Worm (Caenorhabditis elegans) whole organism, L1 larva: ENCODE measurements around the gene C24H12.1.

Experiments
- C04F5.9 ChIP-seq: sonication (generic microtip); optimal IDR thresholded peaks from 2 replicates; lab custom pipeline; 2016; ENCODE audit warnings: missing genetic modification characterization, missing compliant biosample characterization
- C16A3.4 ChIP-seq: fragments of 150-350 bp; optimal IDR thresholded peaks from 2 replicates; lab custom pipeline; 2014; ENCODE audit warnings: missing biosample characterization, missing genetic modification characterization
- C34B4.2 ChIP-seq: sonication (generic microtip); optimal IDR thresholded peaks from 2 replicates; lab custom pipeline; 2017; ENCODE audit warnings: mild to moderate bottlenecking, missing genetic modification characterization, missing compliant biosample characterization
- F16B12.6 ChIP-seq: fragments of 150-350 bp; optimal IDR thresholded peaks from 2 replicates; lab custom pipeline; 2014; ENCODE audit warnings: missing biosample characterization, missing genetic modification characterization
- Y116A8C.19 ChIP-seq: sonication (generic microtip); optimal IDR thresholded peaks from 2 replicates; lab custom pipeline; 2016; ENCODE audit warnings: missing compliant biosample characterization, missing genetic modification characterization, borderline replicate concordance
- alr-1 ChIP-seq: fragments of 200-800 bp; sonication (Bioruptor generic); optimal IDR thresholded peaks from 2 replicates; lab custom pipeline; 2018; ENCODE audit warnings: borderline replicate concordance, mild to moderate bottlenecking, missing genetic modification characterization, missing compliant biosample characterization
- blmp-1 ChIP-seq: fragments of 150-350 bp; optimal IDR thresholded peaks from 2 replicates; lab custom pipeline; 2014; ENCODE audit warnings: missing biosample characterization, missing genetic modification characterization
- ceh-63 ChIP-seq: fragments of 200-800 bp; sonication (Bioruptor generic); optimal IDR thresholded peaks from 2 replicates; lab custom pipeline; 2018; ENCODE audit warnings: mild to moderate bottlenecking, missing genetic modification characterization, missing compliant biosample characterization
- ceh-88 ChIP-seq: fragments of 200-800 bp; sonication (Bioruptor generic); IDR thresholded peaks from 2 replicates; pipeline ENCODE4 v1.3.6; 2022; ENCODE audit warnings: missing genetic modification characterization, missing compliant biosample characterization
- ceh-90 ChIP-seq: sonication (generic microtip); optimal IDR thresholded peaks from 2 replicates; lab custom pipeline; 2016; ENCODE audit warnings: missing genetic modification characterization, missing compliant biosample characterization
- ces-1 ChIP-seq: fragments of 150-350 bp; optimal IDR thresholded peaks from 2 replicates; lab custom pipeline; 2014; ENCODE audit warnings: missing biosample characterization, missing genetic modification reagents, missing genetic modification characterization
- dpl-1 ChIP-seq, 3 experiments: fragments of 150-350 bp in 2 of 3; sonication (generic microtip) in 1 of 3; optimal IDR thresholded peaks; 2 replicates each; lab custom pipeline; 2014 to 2017; ENCODE audit warnings: missing biosample characterization in 3 of 3, missing genetic modification characterization in 3 of 3, missing genetic modification reagents in 3 of 3
- efl-1 ChIP-seq, 4 experiments: fragments of 150-350 bp; optimal IDR thresholded peaks in 3 of 4; peaks in 1 of 4; 1 replicate in 1 of 4; 2 replicates in 3 of 4; lab custom pipeline; 2014; ENCODE audit warnings: missing biosample characterization in 2 of 4, missing genetic modification characterization in 2 of 4, missing genetic modification reagents in 2 of 4
- egl-13 ChIP-seq: sonication (generic microtip); optimal IDR thresholded peaks from 2 replicates; lab custom pipeline; 2016; ENCODE audit warnings: missing genotype, missing genetic modification reagents, missing genetic modification characterization, missing compliant biosample characterization
- fkh-8 ChIP-seq: sonication (generic microtip); optimal IDR thresholded peaks from 2 replicates; lab custom pipeline; 2016; ENCODE audit warnings: mild to moderate bottlenecking, missing genetic modification characterization, missing compliant biosample characterization
- fos-1 ChIP-seq: fragments of 150-350 bp; optimal IDR thresholded peaks from 2 replicates; lab custom pipeline; 2014; ENCODE audit warnings: missing biosample characterization, missing genetic modification characterization
- grh-1 ChIP-seq: fragments of 200-800 bp; sonication (Bioruptor generic); IDR thresholded peaks from 2 replicates; pipeline ENCODE4 v1.3.6; 2022; ENCODE audit warnings: missing genetic modification reagents, missing genetic modification characterization, missing compliant biosample characterization
- hlh-17 ChIP-seq: fragments of 200-800 bp; sonication (Bioruptor generic); optimal IDR thresholded peaks from 2 replicates; lab custom pipeline; 2018; ENCODE audit warnings: missing genetic modification characterization, mild to moderate bottlenecking, missing compliant biosample characterization, moderate library complexity, borderline replicate concordance
- hpl-2 ChIP-seq: fragments of 150-350 bp; optimal IDR thresholded peaks from 2 replicates; lab custom pipeline; 2014; ENCODE audit warnings: missing biosample characterization, missing genetic modification reagents, missing genetic modification characterization
- irx-1 ChIP-seq: sonication (generic microtip); optimal IDR thresholded peaks from 2 replicates; lab custom pipeline; 2016; ENCODE audit warnings: missing genetic modification characterization, missing compliant biosample characterization
- isw-1 ChIP-seq: fragments of 200-800 bp; sonication (Bioruptor generic); IDR thresholded peaks from 2 replicates; pipeline ENCODE4 v1.3.6; 2022; ENCODE audit warnings: missing genetic modification characterization, missing compliant biosample characterization
- jun-1 ChIP-seq: fragments of 150-350 bp; optimal IDR thresholded peaks from 2 replicates; lab custom pipeline; 2014; ENCODE audit warnings: missing biosample characterization, missing genetic modification reagents, missing genetic modification characterization
- lin-13 ChIP-seq: fragments of 150-350 bp; optimal IDR thresholded peaks from 2 replicates; lab custom pipeline; 2014; ENCODE audit warnings: missing biosample characterization, missing genetic modification reagents, missing genetic modification characterization
- lin-35 ChIP-seq, 2 experiments: fragments of 150-350 bp; optimal IDR thresholded peaks; 2 replicates each; lab custom pipeline; 2014; ENCODE audit warnings: missing biosample characterization in 2 of 2, missing genetic modification characterization in 2 of 2, missing genetic modification reagents in 2 of 2
- lin-39 ChIP-seq: fragments of 150-350 bp; optimal IDR thresholded peaks from 2 replicates; lab custom pipeline; 2014; ENCODE audit warnings: missing biosample characterization, missing genetic modification reagents, missing genetic modification characterization
- lsy-2 ChIP-seq, 2 experiments: fragments of 150-350 bp; optimal IDR thresholded peaks; 2 replicates each; lab custom pipeline; 2014; ENCODE audit warnings: missing biosample characterization in 2 of 2, missing genetic modification characterization in 2 of 2
- mab-9 ChIP-seq: fragments of 200-800 bp; sonication (Bioruptor generic); IDR thresholded peaks from 2 replicates; pipeline ENCODE4 v1.3.6; 2022; ENCODE audit warnings: missing genetic modification reagents, missing genetic modification characterization, missing compliant biosample characterization
- mdl-1 ChIP-seq, 2 experiments: fragments of 150-350 bp; optimal IDR thresholded peaks; 2 replicates each; lab custom pipeline; 2014 to 2017; ENCODE audit warnings: missing biosample characterization in 2 of 2, missing genetic modification characterization in 2 of 2, inconsistent platforms in 1 of 2
- mef-2 ChIP-seq: fragments of 150-350 bp; optimal IDR thresholded peaks from 2 replicates; lab custom pipeline; 2014; ENCODE audit warnings: missing biosample characterization, missing genetic modification characterization
- mep-1 ChIP-seq: fragments of 150-350 bp; optimal IDR thresholded peaks from 2 replicates; lab custom pipeline; 2014; ENCODE audit warnings: missing biosample characterization, missing genetic modification characterization
- nhr-19 ChIP-seq: fragments of 200-800 bp; sonication (Bioruptor generic); conservative IDR thresholded peaks from 2 replicates; pipeline ENCODE4 v1.3.6; 2022; ENCODE audit warnings: missing genetic modification characterization, missing compliant biosample characterization
- nhr-20 ChIP-seq: sonication (generic microtip); optimal IDR thresholded peaks from 2 replicates; lab custom pipeline; 2016; ENCODE audit warnings: mild to moderate bottlenecking, missing genetic modification characterization, missing compliant biosample characterization
- nhr-237 ChIP-seq: fragments of 150-350 bp; optimal IDR thresholded peaks from 2 replicates; lab custom pipeline; 2014; ENCODE audit warnings: missing biosample characterization, missing genetic modification characterization
- nhr-47 ChIP-seq: sonication (generic microtip); optimal IDR thresholded peaks from 2 replicates; lab custom pipeline; 2016; ENCODE audit warnings: mild to moderate bottlenecking, missing genetic modification characterization, moderate library complexity, missing compliant biosample characterization
- nhr-71 ChIP-seq: sonication (generic microtip); optimal IDR thresholded peaks from 2 replicates; lab custom pipeline; 2016; ENCODE audit warnings: mild to moderate bottlenecking, missing genetic modification characterization, moderate library complexity, missing compliant biosample characterization
- nhr-84 ChIP-seq: sonication (generic microtip); optimal IDR thresholded peaks from 2 replicates; lab custom pipeline; 2017; ENCODE audit warnings: missing biosample characterization, missing genetic modification characterization
- nhr-85 ChIP-seq: sonication (generic microtip); peaks from one replicate; lab custom pipeline; 2016; ENCODE audit warnings: missing genetic modification characterization, inconsistent platforms, missing compliant biosample characterization
- nhr-90 ChIP-seq: sonication (generic microtip); optimal IDR thresholded peaks from 2 replicates; lab custom pipeline; 2016; ENCODE audit warnings: mild to moderate bottlenecking, missing genetic modification characterization, missing compliant biosample characterization; ENCODE audit not compliant: poor library complexity
- pax-3 ChIP-seq: fragments of 200-800 bp; sonication (Bioruptor generic); optimal IDR thresholded peaks from 2 replicates; lab custom pipeline; 2018; ENCODE audit warnings: mild to moderate bottlenecking, missing genetic modification characterization, moderate library complexity, missing compliant biosample characterization
- pqm-1 ChIP-seq: sonication (generic microtip); optimal IDR thresholded peaks from 3 replicates; lab custom pipeline; 2017; ENCODE audit warnings: missing biosample characterization, missing genetic modification characterization
- rnt-1 ChIP-seq: sonication (generic microtip); optimal IDR thresholded peaks from 2 replicates; lab custom pipeline; 2016; ENCODE audit warnings: mild to moderate bottlenecking, missing genetic modification characterization, moderate library complexity, missing compliant biosample characterization
- snu-23 ChIP-seq: sonication (generic microtip); optimal IDR thresholded peaks from 2 replicates; lab custom pipeline; 2016; ENCODE audit warnings: missing genetic modification characterization, missing compliant biosample characterization
- sox-4 ChIP-seq: sonication (generic microtip); optimal IDR thresholded peaks from 2 replicates; lab custom pipeline; 2016; ENCODE audit warnings: missing genetic modification characterization, missing compliant biosample characterization
- sup-37 ChIP-seq: fragments of 200-800 bp; sonication (Bioruptor generic); optimal IDR thresholded peaks from 2 replicates; lab custom pipeline; 2018; ENCODE audit warnings: mild to moderate bottlenecking, missing genetic modification characterization, missing compliant biosample characterization
- swsn-7 ChIP-seq: sonication (generic microtip); optimal IDR thresholded peaks from 2 replicates; lab custom pipeline; 2016; ENCODE audit warnings: missing genetic modification characterization, missing compliant biosample characterization
- unc-130 ChIP-seq: fragments of 150-350 bp; optimal IDR thresholded peaks from 2 replicates; lab custom pipeline; 2017; ENCODE audit warnings: missing biosample characterization, missing genetic modification characterization, inconsistent platforms
- unc-86 ChIP-seq: sonication (generic microtip); optimal IDR thresholded peaks from 2 replicates; lab custom pipeline; 2016; ENCODE audit warnings: missing genetic modification characterization, missing compliant biosample characterization
- vab-15 ChIP-seq: sonication (generic microtip); optimal IDR thresholded peaks from 2 replicates; lab custom pipeline; 2017; ENCODE audit warnings: missing genotype, mild to moderate bottlenecking, missing genetic modification characterization, missing compliant biosample characterization
- xbp-1 ChIP-seq: sonication (generic microtip); optimal IDR thresholded peaks from 2 replicates; lab custom pipeline; 2016; ENCODE audit warnings: missing genetic modification characterization, missing compliant biosample characterization
- zag-1 ChIP-seq: fragments of 150-350 bp; optimal IDR thresholded peaks from 2 replicates; lab custom pipeline; 2014; ENCODE audit warnings: missing biosample characterization, missing genetic modification characterization

The C24H12.1 gene

DNA sequence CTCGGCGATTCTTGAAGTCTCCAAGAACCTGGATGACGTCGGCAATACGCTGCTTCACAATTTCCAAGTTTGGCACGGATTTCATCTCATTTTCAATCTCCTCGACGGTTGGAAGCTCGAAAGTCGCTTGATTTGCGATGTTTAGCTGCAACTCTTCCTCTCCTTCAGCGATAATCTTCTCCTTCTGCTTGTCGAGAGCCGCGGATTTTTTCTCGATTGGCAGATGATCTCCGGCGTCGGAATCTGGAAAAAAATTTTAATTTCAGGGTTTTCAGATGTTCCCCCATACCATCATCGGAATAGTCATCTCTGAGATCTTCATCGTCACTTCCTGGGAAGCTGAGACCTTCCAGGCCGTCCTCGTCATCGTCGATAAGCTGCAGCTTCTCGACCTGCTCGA, 34.1 kb downstream of the C24H12.1 start:
- TF ChIP-seq lsy-2 (tag; optimal IDR thresholded peaks at IDR 0.05; lab: Kevin White, UChicago) (no peak), efl-1 (optimal IDR thresholded peaks at IDR 0.05; lab: Kevin White, UChicago) (no peak), efl-1 (GFP tag; optimal IDR thresholded peaks at IDR 0.05 in 1 of 2; lab: Kevin White, UChicago) (no peak), snu-23 (GFP tag; lab: Kevin White, UChicago) (no peak), sox-4 (tag; lab: Kevin White, UChicago) (no peak), nhr-85 (tag; lab: Kevin White, UChicago) (peak; percentile 58), blmp-1 (tag; lab: Kevin White, UChicago) (no peak), hpl-2 (GFP tag; lab: Kevin White, UChicago) (no peak)

DNA sequence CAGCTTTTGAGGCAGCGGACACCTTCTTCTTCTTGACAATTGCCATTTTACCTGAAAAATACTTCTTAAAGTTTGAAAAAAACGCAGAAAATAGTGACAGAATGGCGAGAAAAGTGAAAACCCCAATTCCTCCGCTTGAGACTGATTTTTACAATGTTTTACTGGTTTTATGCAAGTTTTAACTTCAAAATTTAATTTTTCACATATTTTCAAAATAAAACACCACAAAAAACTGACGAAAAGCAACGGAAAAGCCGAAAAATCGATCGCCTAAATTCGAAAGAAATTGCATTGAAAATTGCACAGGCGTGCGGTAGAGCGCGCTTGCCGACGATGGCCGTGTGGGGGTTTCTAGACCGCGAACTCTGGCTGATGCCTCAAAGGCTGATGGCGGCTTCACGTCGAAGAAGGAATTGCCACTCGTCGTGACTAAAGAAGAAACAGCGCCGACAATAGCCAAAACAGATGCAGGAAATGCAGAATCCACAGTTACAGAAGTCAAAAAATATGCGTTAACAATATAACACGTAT, 34.8 kb downstream of the C24H12.1 start, which contains the start of gene nsun-1:
nsun-1 (minus strand) TSS at position 51 of the 531 bp plus-strand sequence.
- TF ChIP-seq hlh-17 (no peak), nhr-47 (no peak), mdl-1 (tag; optimal IDR thresholded peaks at IDR 0.05; lab: Kevin White, UChicago) (no peak), nhr-71 (no peak), sup-37 (GFP tag; lab: Kevin White, UChicago) (no peak), nhr-20 (tag; lab: Kevin White, UChicago) (no peak), pax-3 (tag; lab: Kevin White, UChicago) (peak; percentile 28), lin-13 (GFP tag; lab: Kevin White, UChicago) (no peak), Y116A8C.19 (no peak), ceh-90 (peak; percentile 78), fos-1 (tag; lab: Kevin White, UChicago) (no peak), efl-1 (optimal IDR thresholded peaks at IDR 0.05; lab: Kevin White, UChicago) (peak; percentile 64 to 70), efl-1 (GFP tag; optimal IDR thresholded peaks at IDR 0.05 in 1 of 2; lab: Kevin White, UChicago) (peak; percentile 75 to 94), alr-1 (tag; lab: Kevin White, UChicago) (no peak), nhr-19 (GFP tag; lab: Robert Waterston, UW) (no peak), pqm-1 (tag; lab: Kevin White, UChicago) (no peak), C34B4.2 (no peak), egl-13 (tag; lab: Kevin White, UChicago) (peak; percentile 1), hpl-2 (GFP tag; lab: Kevin White, UChicago) (no peak), ceh-88 (GFP tag; lab: Robert Waterston, UW) (no peak), xbp-1 (tag; lab: Kevin White, UChicago) (peak; percentile 43), isw-1 (GFP tag; lab: Robert Waterston, UW) (peak; percentile 46), grh-1 (0 out of 2 replicates have a peak, but pooled peaks have one; percentile 12), ces-1 (GFP tag; lab: Kevin White, UChicago) (no peak), nhr-237 (tag; lab: Kevin White, UChicago) (no peak), nhr-90 (no peak), irx-1 (tag; lab: Kevin White, UChicago) (peak; percentile 42), vab-15 (tag; lab: Kevin White, UChicago) (no peak), mef-2 (tag; lab: Kevin White, UChicago) (no peak), mab-9 (GFP tag; lab: Robert Waterston, UW) (no peak), unc-130 (no peak), unc-86 (tag; lab: Kevin White, UChicago) (peak; percentile 28), lin-35 (GFP tag; optimal IDR thresholded peaks at IDR 0.05; lab: Kevin White, UChicago) (peak; percentile 62 to 63), C04F5.9 (tag; lab: Kevin White, UChicago) (peak; percentile 0), ceh-63 (GFP tag; lab: Kevin White, UChicago) (no peak), F16B12.6 (tag; lab: Kevin White, UChicago) (peak; percentile 46), nhr-84 (no peak), jun-1 (tag; lab: Kevin White, UChicago) (no peak), dpl-1 (GFP tag; optimal IDR thresholded peaks at IDR 0.05; lab: Kevin White, UChicago) (peak; percentile 36 to 69 (median 44)), mep-1 (peak; percentile 52), lin-39 (no peak), swsn-7 (no peak), fkh-8 (tag; lab: Kevin White, UChicago) (peak; percentile 63), C16A3.4 (tag; lab: Kevin White, UChicago) (peak; percentile 61), rnt-1 (tag; lab: Kevin White, UChicago) (peak; percentile 93), zag-1 (tag; lab: Kevin White, UChicago) (no peak)
